Fruit fly (Drosophila melanogaster): ENCODE results near the gene vrs.
"Not testable (repeated sequence)": the region's sequence is repeated elsewhere in the genome, so short reads cannot be mapped to it uniquely, and the experiment has no call there.

DNA sequence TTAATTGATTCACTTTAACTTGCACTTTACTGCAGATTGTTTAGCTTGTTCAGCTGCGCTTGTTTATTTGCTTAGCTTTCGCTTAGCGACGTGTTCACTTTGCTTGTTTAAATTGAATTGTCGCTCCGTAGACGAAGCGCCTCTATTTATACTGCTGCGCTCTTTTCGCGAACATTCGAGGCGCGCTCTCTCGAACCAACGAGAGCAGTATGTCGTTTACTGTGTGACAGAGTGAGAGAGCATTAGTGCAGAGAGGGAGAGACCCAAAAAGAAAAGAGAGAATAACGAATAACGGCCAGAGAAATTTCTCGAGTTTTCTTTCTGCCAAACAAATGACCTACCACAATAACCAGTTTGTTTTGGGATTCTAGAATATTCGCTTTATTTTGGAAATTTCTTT is 20.2 kb downstream of the vrs start, which contains the start of gene Hsp70Ba:
- TF ChIP-seq pad (GFP tag; optimal IDR thresholded peaks at IDR 0.05); Hr96 (GFP tag; optimal IDR thresholded peaks at IDR 0.05); CG33017 (tag; optimal IDR thresholded peaks at IDR 0.05); CG5204 (GFP tag; optimal IDR thresholded peaks at IDR 0.05); cnc (optimal IDR thresholded peaks at IDR 0.05); cic (GFP tag; optimal IDR thresholded peaks at IDR 0.05): not testable (repeated sequence)
